Worm (Caenorhabditis elegans): ENCODE results near the gene srx-7.

The srx-7 gene

ce11 chrV:590182-590581 is 30.2 kb downstream of the srx-7 start, which contains the start of gene ZK488.6:
ZK488.6 (plus strand) TSS chrV:590482.
- TF ChIP-seq fkh-10 (GFP tag; optimal IDR thresholded peaks at IDR 0.05) (no peak), ama-1 (optimal IDR thresholded peaks at IDR 0.05) (no peak), lsy-12 (tag; optimal IDR thresholded peaks at IDR 0.05) (no peak), ztf-4 (tag; optimal IDR thresholded peaks at IDR 0.05) (no peak), jun-1 (tag; optimal IDR thresholded peaks at IDR 0.05) (no peak)

- no peak for TF ChIP-seq ceh-28 (tag; optimal IDR thresholded peaks at IDR 0.05)
- TF ChIP-seq ceh-9 (tag; optimal IDR thresholded peaks at IDR 0.05), result no peak
- TF ChIP-seq snpc-4 (tag; optimal IDR thresholded peaks at IDR 0.05), result no peak
- no peak for TF ChIP-seq ztf-11 (tag; optimal IDR thresholded peaks at IDR 0.05)
Measured at ce11 chrV:592959-593358, 33.0 kb downstream of the srx-7 start, which contains the start of gene ZK488.5. ZK488.5 (plus strand) TSS chrV:593259.

ce11 chrV:596923-597322 is 36.9 kb downstream of the srx-7 start:
- TF ChIP-seq R02D3.7 (tag; optimal IDR thresholded peaks at IDR 0.05), result no peak
- TF ChIP-seq ztf-4 (tag; optimal IDR thresholded peaks at IDR 0.05), result no peak
- no peak for TF ChIP-seq nhr-77 (tag; optimal IDR thresholded peaks at IDR 0.05)
- peak; percentile 88 for TF ChIP-seq elt-1 (tag; optimal IDR thresholded peaks at IDR 0.05)
- TF ChIP-seq egl-27 (tag; optimal IDR thresholded peaks at IDR 0.05), result no peak
- TF ChIP-seq nhr-11 (tag; optimal IDR thresholded peaks at IDR 0.05), result no peak
- TF ChIP-seq ztf-11 (tag; optimal IDR thresholded peaks at IDR 0.05), result no peak
- TF ChIP-seq mdl-1 (tag; optimal IDR thresholded peaks at IDR 0.05), result no peak
- no peak for TF ChIP-seq fkh-10 (GFP tag; optimal IDR thresholded peaks at IDR 0.05)
- TF ChIP-seq nhr-237 (tag; optimal IDR thresholded peaks at IDR 0.05), result no peak
- no peak for TF ChIP-seq lin-15B (tag; optimal IDR thresholded peaks at IDR 0.05)
- no peak for TF ChIP-seq zag-1 (tag; optimal IDR thresholded peaks at IDR 0.05)
- TF ChIP-seq sea-2 (GFP tag; optimal IDR thresholded peaks at IDR 0.05), result no peak
- TF ChIP-seq ceh-16 (tag; optimal IDR thresholded peaks at IDR 0.05), result no peak
- TF ChIP-seq pqm-1 (tag; optimal IDR thresholded peaks at IDR 0.05), result no peak
- TF ChIP-seq nhr-23 (tag; optimal IDR thresholded peaks at IDR 0.05), result peak; percentile 59
- peak; percentile 40 for TF ChIP-seq nhr-25 (tag; optimal IDR thresholded peaks at IDR 0.05)
- TF ChIP-seq snpc-4 (tag; optimal IDR thresholded peaks at IDR 0.05), result no peak
- no peak for TF ChIP-seq mml-1 (tag; optimal IDR thresholded peaks at IDR 0.05)
- no peak for TF ChIP-seq ceh-9 (tag; optimal IDR thresholded peaks at IDR 0.05)

- TF ChIP-seq zag-1 (tag; optimal IDR thresholded peaks at IDR 0.05) (no peak), nhr-23 (tag; optimal IDR thresholded peaks at IDR 0.05) (peak; percentile 58), elt-1 (tag; optimal IDR thresholded peaks at IDR 0.05) (peak; percentile 85), eor-1 (tag; optimal IDR thresholded peaks at IDR 0.05) (no peak), egl-27 (tag; optimal IDR thresholded peaks at IDR 0.05) (no peak), ama-1 (optimal IDR thresholded peaks at IDR 0.05) (no peak), daf-12 (tag; optimal IDR thresholded peaks at IDR 0.05) (no peak), tbx-2 (tag; optimal IDR thresholded peaks at IDR 0.05) (no peak), ceh-28 (tag; optimal IDR thresholded peaks at IDR 0.05) (no peak)
Measured at ce11 chrV:597823-598222, 37.8 kb downstream of the srx-7 start.

- TF ChIP-seq nhr-76 (tag; optimal IDR thresholded peaks at IDR 0.05) (no peak), skn-1 (tag; optimal IDR thresholded peaks at IDR 0.05) (no peak), hmg-11 (tag; optimal IDR thresholded peaks at IDR 0.05) (no peak), elt-1 (tag; optimal IDR thresholded peaks at IDR 0.05) (no peak), elt-2 (tag; optimal IDR thresholded peaks at IDR 0.05) (no peak), zag-1 (tag; optimal IDR thresholded peaks at IDR 0.05) (no peak), daf-12 (tag; optimal IDR thresholded peaks at IDR 0.05) (no peak), ama-1 (optimal IDR thresholded peaks at IDR 0.05) (no peak), egl-27 (tag; optimal IDR thresholded peaks at IDR 0.05) (no peak), snpc-4 (tag; optimal IDR thresholded peaks at IDR 0.05) (no peak), nhr-11 (tag; optimal IDR thresholded peaks at IDR 0.05) (no peak), fos-1 (tag; optimal IDR thresholded peaks at IDR 0.05) (no peak), ztf-11 (tag; optimal IDR thresholded peaks at IDR 0.05) (no peak), elt-3 (tag; optimal IDR thresholded peaks at IDR 0.05) (no peak)
Measured at ce11 chrV:598626-599025, 38.6 kb downstream of the srx-7 start.

- no peak for TF ChIP-seq elt-1 (tag; optimal IDR thresholded peaks at IDR 0.05)
Measured at ce11 chrV:599783-600182, 39.8 kb downstream of the srx-7 start.
